Worm (Caenorhabditis elegans) whole organism, late embryonic: ENCODE results near the gene acs-18.

ENCODE experiments used
- C08G9.2 ChIP-seq: sonication (generic microtip); optimal IDR thresholded peaks from 2 replicates; lab custom pipeline; 2016; ENCODE audit warnings: mild to moderate bottlenecking, missing genetic modification characterization, moderate library complexity, missing compliant biosample characterization
- C38D4.7 ChIP-seq: fragments of 200-800 bp; sonication (Bioruptor generic); optimal IDR thresholded peaks from 2 replicates; lab custom pipeline; 2018; ENCODE audit warnings: mild to moderate bottlenecking, missing genetic modification characterization, moderate library complexity, missing compliant biosample characterization
- F13H6.1 ChIP-seq: sonication (generic microtip); optimal IDR thresholded peaks from 2 replicates; lab custom pipeline; 2016; ENCODE audit warnings: missing genetic modification characterization, missing compliant biosample characterization
- T23F11.4 ChIP-seq: fragments of 200-800 bp; sonication (Bioruptor generic); optimal IDR thresholded peaks from 2 replicates; lab custom pipeline; 2018; ENCODE audit warnings: mild to moderate bottlenecking, missing genetic modification characterization, missing compliant biosample characterization
- ahr-1 ChIP-seq: sonication (generic microtip); optimal IDR thresholded peaks from 2 replicates; lab custom pipeline; 2016; ENCODE audit warnings: missing genetic modification characterization, missing compliant biosample characterization
- ceh-14 ChIP-seq: sonication (generic microtip); optimal IDR thresholded peaks from 2 replicates; lab custom pipeline; 2016; ENCODE audit warnings: missing genotype, missing genetic modification characterization, missing compliant biosample characterization
- ceh-18 ChIP-seq: sonication (generic microtip); optimal IDR thresholded peaks from 2 replicates; lab custom pipeline; 2016; ENCODE audit warnings: missing genetic modification characterization, missing compliant biosample characterization
- ceh-19 ChIP-seq: fragments of 200-800 bp; sonication (Bioruptor generic); optimal IDR thresholded peaks from 2 replicates; lab custom pipeline; 2018; ENCODE audit warnings: mild to moderate bottlenecking, missing genetic modification characterization, missing compliant biosample characterization
- ceh-22 ChIP-seq: sonication (generic microtip); optimal IDR thresholded peaks from 2 replicates; lab custom pipeline; 2017; ENCODE audit warnings: missing biosample characterization, missing genetic modification characterization
- ceh-24 ChIP-seq: sonication (generic microtip); optimal IDR thresholded peaks from 2 replicates; lab custom pipeline; 2016; ENCODE audit warnings: mild to moderate bottlenecking, missing genetic modification characterization, missing compliant biosample characterization
- ceh-30 ChIP-seq: fragments of 150-350 bp; optimal IDR thresholded peaks from 2 replicates; lab custom pipeline; 2014; ENCODE audit warnings: missing biosample characterization, missing genetic modification characterization
- ceh-31 ChIP-seq: sonication (generic microtip); optimal IDR thresholded peaks from 2 replicates; lab custom pipeline; 2016; ENCODE audit warnings: missing genetic modification characterization, missing compliant biosample characterization
- ceh-34 ChIP-seq: sonication (generic microtip); optimal IDR thresholded peaks from 2 replicates; lab custom pipeline; 2016; ENCODE audit warnings: mild to moderate bottlenecking, missing genetic modification characterization, missing compliant biosample characterization
- ceh-45 ChIP-seq: fragments of 200-800 bp; sonication (Bioruptor generic); IDR thresholded peaks from 2 replicates; pipeline ENCODE4 v1.3.6; 2022; ENCODE audit warnings: missing genetic modification reagents, missing genetic modification characterization, missing compliant biosample characterization
- ceh-48 ChIP-seq: sonication (generic microtip); optimal IDR thresholded peaks from 2 replicates; lab custom pipeline; 2016; ENCODE audit warnings: missing genetic modification characterization, inconsistent platforms, missing compliant biosample characterization
- ceh-9 ChIP-seq: sonication (generic microtip); optimal IDR thresholded peaks from 2 replicates; lab custom pipeline; 2016; ENCODE audit warnings: mild to moderate bottlenecking, missing genetic modification characterization, inconsistent platforms, missing compliant biosample characterization
- che-1 ChIP-seq: sonication (generic microtip); optimal IDR thresholded peaks from 2 replicates; lab custom pipeline; 2016; ENCODE audit warnings: mild to moderate bottlenecking, missing genetic modification characterization, missing compliant biosample characterization
- dmd-4 ChIP-seq: sonication (generic microtip); optimal IDR thresholded peaks from 2 replicates; lab custom pipeline; 2016; ENCODE audit warnings: borderline replicate concordance, missing genetic modification characterization, missing compliant biosample characterization
- fkh-10 ChIP-seq: fragments of 150-350 bp; optimal IDR thresholded peaks from 2 replicates; lab custom pipeline; 2014; ENCODE audit warnings: missing biosample characterization, missing genetic modification reagents, missing genetic modification characterization
- gmeb-2 ChIP-seq: sonication (generic microtip); optimal IDR thresholded peaks from 2 replicates; lab custom pipeline; 2016; ENCODE audit warnings: missing genetic modification characterization, inconsistent platforms, missing compliant biosample characterization
- hlh-13 ChIP-seq: fragments of 200-800 bp; sonication (Bioruptor generic); optimal IDR thresholded peaks from 2 replicates; lab custom pipeline; 2018; ENCODE audit warnings: mild to moderate bottlenecking, missing genetic modification characterization, missing compliant biosample characterization
- hlh-30 ChIP-seq: sonication (generic microtip); optimal IDR thresholded peaks from 2 replicates; lab custom pipeline; 2017; ENCODE audit warnings: antibody characterized with exemption, missing genetic modification characterization, missing compliant biosample characterization; ENCODE audit not compliant: insufficient read depth
- hlh-8 ChIP-seq: sonication (generic microtip); optimal IDR thresholded peaks from 2 replicates; lab custom pipeline; 2016; ENCODE audit warnings: missing genotype, missing genetic modification characterization, missing compliant biosample characterization
- nfya-1 ChIP-seq: sonication (generic microtip); optimal IDR thresholded peaks from 2 replicates; lab custom pipeline; 2017; ENCODE audit warnings: missing genetic modification characterization, mild to moderate bottlenecking, missing compliant biosample characterization, antibody characterized with exemption, moderate library complexity
- nhr-11 ChIP-seq: fragments of 150-350 bp; optimal IDR thresholded peaks from 2 replicates; lab custom pipeline; 2014; ENCODE audit warnings: missing biosample characterization, missing genetic modification characterization
- nhr-232 ChIP-seq: sonication (generic microtip); optimal IDR thresholded peaks from 2 replicates; lab custom pipeline; 2016; ENCODE audit warnings: missing genetic modification characterization, missing compliant biosample characterization
- odd-2 ChIP-seq: sonication (generic microtip); optimal IDR thresholded peaks from 2 replicates; lab custom pipeline; 2017; ENCODE audit warnings: antibody characterized with exemption, mild to moderate bottlenecking, missing genetic modification characterization, missing compliant biosample characterization
- pha-2 ChIP-seq: sonication (generic microtip); optimal IDR thresholded peaks from 2 replicates; lab custom pipeline; 2017; ENCODE audit warnings: mild to moderate bottlenecking, missing genetic modification characterization, missing compliant biosample characterization
- pha-4 ChIP-seq: fragments of 150-350 bp; optimal IDR thresholded peaks from 2 replicates; lab custom pipeline; 2018; ENCODE audit warnings: missing biosample characterization, missing genetic modification reagents, missing genetic modification characterization
- pqm-1 ChIP-seq: sonication (generic microtip); optimal IDR thresholded peaks from 2 replicates; lab custom pipeline; 2016; ENCODE audit warnings: missing genetic modification characterization, missing compliant biosample characterization
- pros-1 ChIP-seq: fragments of 150-350 bp; optimal IDR thresholded peaks from 2 replicates; lab custom pipeline; 2014; ENCODE audit warnings: missing biosample characterization, missing genetic modification reagents, missing genetic modification characterization
- ref-2 ChIP-seq: sonication (generic microtip); optimal IDR thresholded peaks from 2 replicates; lab custom pipeline; 2016; ENCODE audit warnings: missing genetic modification characterization, missing compliant biosample characterization
- rnt-1 ChIP-seq: sonication (generic microtip); optimal IDR thresholded peaks from 2 replicates; lab custom pipeline; 2016; ENCODE audit warnings: missing genetic modification characterization, missing compliant biosample characterization
- sox-2 ChIP-seq: fragments of 200-800 bp; sonication (Bioruptor generic); IDR thresholded peaks from 2 replicates; pipeline ENCODE4 v1.3.6; 2022; ENCODE audit warnings: missing genetic modification reagents, missing genetic modification characterization, missing compliant biosample characterization
- syd-9 ChIP-seq: sonication (generic microtip); optimal IDR thresholded peaks from 2 replicates; lab custom pipeline; 2016; ENCODE audit warnings: mild to moderate bottlenecking, missing genetic modification characterization, moderate library complexity, missing compliant biosample characterization
- tbx-2 ChIP-seq: sonication (generic microtip); optimal IDR thresholded peaks from 2 replicates; lab custom pipeline; 2016; ENCODE audit warnings: missing genetic modification characterization, missing compliant biosample characterization
- tbx-7 ChIP-seq: sonication (generic microtip); optimal IDR thresholded peaks from 2 replicates; lab custom pipeline; 2016; ENCODE audit warnings: missing genotype, missing genetic modification characterization, missing compliant biosample characterization
- ttx-3 ChIP-seq: sonication (generic microtip); optimal IDR thresholded peaks from 2 replicates; lab custom pipeline; 2016; ENCODE audit warnings: missing genetic modification reagents, missing genetic modification characterization, missing compliant biosample characterization
- unc-42 ChIP-seq: sonication (generic microtip); optimal IDR thresholded peaks from 2 replicates; lab custom pipeline; 2016; ENCODE audit warnings: missing genotype, missing genetic modification characterization, missing compliant biosample characterization
- zip-5 ChIP-seq: sonication (generic microtip); optimal IDR thresholded peaks from 2 replicates; lab custom pipeline; 2016; ENCODE audit warnings: missing genetic modification characterization, missing compliant biosample characterization

Gene acs-18

DNA sequence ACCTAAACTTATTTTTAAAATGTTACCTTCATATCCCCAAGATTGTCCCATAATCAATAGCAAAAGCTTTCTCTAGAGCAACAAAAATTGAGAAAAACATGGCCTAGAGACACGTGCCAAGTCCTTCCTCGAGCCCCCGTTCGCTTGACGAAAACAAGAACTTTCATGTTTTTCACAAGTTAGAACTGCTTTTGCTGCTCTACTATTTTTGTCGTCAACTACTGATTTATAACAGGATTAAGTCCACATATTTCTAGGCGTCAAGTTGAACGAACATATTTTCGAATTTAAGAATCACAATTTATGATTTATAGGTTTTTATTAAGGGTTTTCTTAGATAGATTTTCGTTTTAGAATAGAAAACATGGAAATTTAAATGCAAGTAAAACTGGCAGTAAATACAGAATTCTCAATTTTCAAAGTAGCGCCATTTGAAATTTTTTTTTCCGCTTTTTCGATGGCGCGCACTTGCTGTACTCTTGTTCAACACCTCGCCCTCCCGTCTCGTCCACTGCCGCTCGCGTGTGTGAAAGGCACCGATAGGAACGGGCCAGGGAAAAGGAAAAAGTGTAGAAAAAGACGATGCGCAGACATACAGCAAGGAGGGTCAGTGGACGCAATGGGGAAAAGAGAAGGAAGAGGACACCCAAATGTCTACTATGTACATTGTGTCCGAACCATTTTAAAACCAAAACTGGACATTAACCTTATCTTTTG lies 29.1 kb downstream of the acs-18 start, which contains the start of gene rad-51:
Gene rad-51 (minus strand): TSS at position 51 of the 717 bp plus-strand sequence.
- no peak for TF ChIP-seq che-1 (tag; lab: Kevin White, UChicago)
- peak; percentile 84 for TF ChIP-seq nfya-1 (tag; lab: Kevin White, UChicago)
- no peak for TF ChIP-seq ceh-22 (tag; lab: Kevin White, UChicago)
- no peak for TF ChIP-seq ceh-14 (tag; lab: Kevin White, UChicago)
- peak; percentile 12 for TF ChIP-seq ceh-34
- peak; percentile 42 for TF ChIP-seq unc-42 (tag; lab: Kevin White, UChicago)
- TF ChIP-seq tbx-2 (tag; lab: Kevin White, UChicago): peak; percentile 65
- no peak for TF ChIP-seq pha-2 (tag; lab: Kevin White, UChicago)
- TF ChIP-seq F13H6.1 (tag; lab: Kevin White, UChicago): peak; percentile 12
- TF ChIP-seq ceh-31: peak; percentile 54
- no peak for TF ChIP-seq ceh-24 (tag; lab: Kevin White, UChicago)
- TF ChIP-seq ceh-18 (tag; lab: Kevin White, UChicago): peak; percentile 6
- TF ChIP-seq nhr-232: no peak
- TF ChIP-seq rnt-1 (tag; lab: Kevin White, UChicago): peak; percentile 14

DNA sequence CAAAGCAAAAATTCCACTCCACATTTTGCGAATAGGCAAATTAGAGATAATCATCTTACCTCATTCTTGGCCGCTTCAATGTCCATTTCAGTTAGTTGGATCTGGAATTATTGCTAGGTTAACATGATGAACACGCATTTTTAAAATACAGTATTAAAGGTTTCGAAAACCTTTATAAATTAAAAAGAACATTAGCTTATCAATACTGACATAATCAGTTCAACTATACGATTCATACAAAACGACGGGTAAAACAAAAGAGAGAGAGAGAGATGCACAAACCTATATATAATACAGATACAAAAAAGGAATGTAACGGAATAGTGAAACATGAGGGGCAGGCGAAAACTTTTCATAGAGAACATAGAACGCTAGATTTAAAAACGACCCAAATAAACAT lies 32.0 kb downstream of the acs-18 start, which contains the start of gene thk-1:
Gene thk-1 (minus strand): TSS at position 101 of the 400 bp plus-strand sequence.
- TF ChIP-seq ceh-22 (tag; lab: Kevin White, UChicago): no peak
- TF ChIP-seq pqm-1 (tag; lab: Kevin White, UChicago): no peak
- no peak for TF ChIP-seq zip-5
- TF ChIP-seq rnt-1 (tag; lab: Kevin White, UChicago): no peak
- no peak for TF ChIP-seq ceh-9 (tag; lab: Kevin White, UChicago)
- TF ChIP-seq T23F11.4 (GFP tag; lab: Kevin White, UChicago): no peak
- no peak for TF ChIP-seq ceh-31
- no peak for TF ChIP-seq sox-2 (GFP tag; lab: Robert Waterston, UW)
- no peak for TF ChIP-seq gmeb-2 (tag; lab: Kevin White, UChicago)
- no peak for TF ChIP-seq ceh-19
- no peak for TF ChIP-seq ttx-3 (tag; lab: Kevin White, UChicago)
- TF ChIP-seq ahr-1 (tag; lab: Kevin White, UChicago): no peak
- no peak for TF ChIP-seq che-1 (tag; lab: Kevin White, UChicago)
- TF ChIP-seq odd-2: no peak
- no peak for TF ChIP-seq hlh-30 (tag; lab: Kevin White, UChicago)
- no peak for TF ChIP-seq syd-9 (tag; lab: Kevin White, UChicago)
- no peak for TF ChIP-seq nhr-232
- TF ChIP-seq fkh-10: no peak
- TF ChIP-seq pros-1 (tag; lab: Kevin White, UChicago): no peak
- TF ChIP-seq, all 69 proteins: peak for 0

DNA sequence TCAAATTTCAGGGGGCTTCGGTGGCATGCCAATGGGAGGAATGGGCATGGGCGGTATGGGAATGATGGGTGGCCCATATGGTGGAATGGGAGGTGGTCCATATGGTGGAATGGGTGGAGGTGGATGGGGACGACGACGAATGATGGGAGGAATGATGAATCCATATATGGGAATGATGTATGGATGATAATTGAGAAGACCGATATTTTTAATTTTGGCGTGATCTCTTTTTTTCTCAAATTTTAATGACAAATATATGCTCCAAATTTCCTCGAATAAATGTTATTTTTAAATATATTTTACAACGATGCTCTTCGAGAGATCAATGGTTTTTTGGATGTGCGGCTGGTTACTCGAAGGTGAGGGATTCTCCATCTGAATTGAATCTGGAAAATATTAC lies 35.7 kb downstream of the acs-18 start, which contains the start of gene Y43C5A.4:
Gene Y43C5A.4 (plus strand): TSS at position 301 of the 400 bp plus-strand sequence.
- TF ChIP-seq C38D4.7 (GFP tag; lab: Kevin White, UChicago): no peak
- TF ChIP-seq nhr-11 (tag; lab: Kevin White, UChicago): no peak
- no peak for TF ChIP-seq dmd-4 (tag; lab: Kevin White, UChicago)
- TF ChIP-seq zip-5: no peak
- no peak for TF ChIP-seq tbx-7 (tag; lab: Kevin White, UChicago)
- TF ChIP-seq pha-4 (tag; lab: Kevin White, UChicago): no peak
- TF ChIP-seq hlh-13 (GFP tag; lab: Kevin White, UChicago): no peak
- TF ChIP-seq pros-1 (tag; lab: Kevin White, UChicago): no peak
- TF ChIP-seq ceh-30 (tag; lab: Kevin White, UChicago): no peak
- TF ChIP-seq ceh-18 (tag; lab: Kevin White, UChicago): no peak
- TF ChIP-seq C08G9.2 (tag; lab: Kevin White, UChicago): no peak
- TF ChIP-seq ceh-45: no peak
- no peak for TF ChIP-seq ceh-48 (tag; lab: Kevin White, UChicago)
- TF ChIP-seq hlh-8 (tag; lab: Kevin White, UChicago): no peak
- TF ChIP-seq ceh-22 (tag; lab: Kevin White, UChicago): no peak
- no peak for TF ChIP-seq ref-2 (tag; lab: Kevin White, UChicago)
- no peak for TF ChIP-seq ceh-19
